Fruit fly (Drosophila melanogaster) whole organism, embryonic: ENCODE measurements around the gene CG6149.
A peak's percentile ranks its signal among the peaks of the same experiment; 100 is the strongest.

Experiments
- Ada2b ChIP-seq: fragments of 200-800 bp; sonication (Bioruptor generic); IDR thresholded peaks from 2 replicates; pipeline ENCODE4 v1.3.6; 2022; ENCODE audit warnings: missing biosample characterization, missing genetic modification characterization
- Antp ChIP-seq: fragments of 200-800 bp; sonication (Bioruptor generic); optimal IDR thresholded peaks from 3 replicates; lab custom pipeline; 2016; ENCODE audit warnings: missing biosample characterization, missing genetic modification characterization
- CG10431 ChIP-seq: fragments of 200-800 bp; sonication (Bioruptor generic); optimal IDR thresholded peaks from 3 replicates; lab custom pipeline; 2018; ENCODE audit warnings: missing biosample characterization, mild to moderate bottlenecking, missing genetic modification characterization
- CG1233 ChIP-seq: fragments of 200-800 bp; sonication (Bioruptor generic); optimal IDR thresholded peaks from 4 replicates; lab custom pipeline; 2018; ENCODE audit warnings: missing biosample characterization, mild to moderate bottlenecking, missing genetic modification characterization
- CG12659 ChIP-seq: fragments of 200-800 bp; sonication (Bioruptor generic); optimal IDR thresholded peaks from 3 replicates; lab custom pipeline; 2017; ENCODE audit warnings: mild to moderate bottlenecking, missing biosample characterization, missing genetic modification reagents, missing genetic modification characterization
- CG14050 ChIP-seq: fragments of 200-800 bp; sonication (Bioruptor generic); IDR thresholded peaks from 3 replicates; pipeline ENCODE4 v1.3.6; 2022; ENCODE audit warnings: missing biosample characterization, missing genetic modification characterization
- CG14667 ChIP-seq: fragments of 200-800 bp; sonication (Bioruptor generic); IDR thresholded peaks from 2 replicates; pipeline ENCODE4 v1.3.6; 2022; ENCODE audit warnings: missing biosample characterization, missing genetic modification characterization
- CG14965 ChIP-seq: fragments of 200-800 bp; sonication (Bioruptor generic); optimal IDR thresholded peaks from 2 replicates; lab custom pipeline; 2016; ENCODE audit warnings: missing biosample characterization, missing genetic modification characterization, borderline replicate concordance
- CG17328 ChIP-seq: fragments of 200-800 bp; sonication (Bioruptor generic); IDR thresholded peaks from 2 replicates; pipeline ENCODE4 v1.3.6; 2022; ENCODE audit warnings: missing biosample characterization, missing genetic modification characterization
- CG17912 ChIP-seq: fragments of 200-800 bp; sonication (Bioruptor generic); optimal IDR thresholded peaks from 2 replicates; lab custom pipeline; 2018; ENCODE audit warnings: missing biosample characterization, mild to moderate bottlenecking, missing genetic modification characterization
- CG18262 ChIP-seq: fragments of 200-800 bp; optimal IDR thresholded peaks from 3 replicates; lab custom pipeline; 2019; ENCODE audit warnings: missing biosample characterization, mild to moderate bottlenecking, missing genetic modification characterization, moderate library complexity
- CG2712 ChIP-seq: fragments of 200-800 bp; optimal IDR thresholded peaks from 3 replicates; lab custom pipeline; 2019; ENCODE audit warnings: missing biosample characterization, mild to moderate bottlenecking, missing genetic modification characterization, moderate library complexity
- CG31224 ChIP-seq: fragments of 200-800 bp; sonication (Bioruptor generic); IDR thresholded peaks from 2 replicates; pipeline ENCODE4 v1.3.6; 2022; ENCODE audit warnings: missing biosample characterization, missing genetic modification characterization
- CG4328 ChIP-seq: fragments of 200-800 bp; sonication (Bioruptor generic); optimal IDR thresholded peaks from 3 replicates; lab custom pipeline; 2017; ENCODE audit warnings: missing biosample characterization, missing genetic modification reagents, missing genetic modification characterization
- CG4404 ChIP-seq: fragments of 200-800 bp; sonication (Bioruptor generic); IDR thresholded peaks from 2 replicates; pipeline ENCODE4 v1.3.6; 2022; ENCODE audit warnings: missing biosample characterization, missing genetic modification characterization
- CG4820 ChIP-seq: fragments of 200-800 bp; sonication (Bioruptor generic); optimal IDR thresholded peaks from 3 replicates; lab custom pipeline; 2016; ENCODE audit warnings: missing biosample characterization, missing genetic modification characterization
- CG5180 ChIP-seq: fragments of 200-800 bp; sonication (Bioruptor generic); optimal IDR thresholded peaks from 3 replicates; lab custom pipeline; 2017; ENCODE audit warnings: missing biosample characterization, missing genetic modification characterization, mild to moderate bottlenecking, moderate library complexity, missing genetic modification reagents
- CG6683 ChIP-seq: fragments of 200-800 bp; sonication (Bioruptor generic); optimal IDR thresholded peaks from 2 replicates; lab custom pipeline; 2017; ENCODE audit warnings: missing biosample characterization, mild to moderate bottlenecking, missing genetic modification characterization, missing genetic modification reagents
- CG7357 ChIP-seq: fragments of 200-800 bp; sonication (Bioruptor generic); IDR thresholded peaks from 3 replicates; pipeline ENCODE4 v1.3.6; 2022; ENCODE audit warnings: missing biosample characterization, missing genetic modification characterization
- CG9932 ChIP-seq: fragments of 200-800 bp; sonication (Bioruptor generic); IDR thresholded peaks from 2 replicates; pipeline ENCODE4 v1.3.6; 2022; ENCODE audit warnings: missing biosample characterization, missing genetic modification characterization
- D ChIP-seq, 2 experiments: fragments of 200-800 bp in 1 of 2; fragments of >200 bp in 1 of 2; sonication (Bioruptor generic) in 1 of 2; optimal IDR thresholded peaks; 2 replicates in 1 of 2; 3 replicates in 1 of 2; lab custom pipeline; 2017; ENCODE audit warnings: mild to moderate bottlenecking in 1 of 2, missing biosample characterization in 1 of 2, missing genetic modification characterization in 1 of 2, missing genetic modification reagents in 1 of 2
- Dip2 ChIP-seq: fragments of 200-800 bp; sonication (Bioruptor generic); IDR thresholded peaks from 2 replicates; pipeline ENCODE4 v1.3.6; 2022; ENCODE audit warnings: missing biosample characterization, missing genetic modification characterization
- Gsc ChIP-seq: fragments of 200-800 bp; sonication (Bioruptor generic); IDR thresholded peaks from 2 replicates; pipeline ENCODE4 v1.3.6; 2022; ENCODE audit warnings: missing biosample characterization, missing genetic modification characterization
- MBD-R2 ChIP-seq: fragments of 200-800 bp; sonication (Bioruptor generic); IDR thresholded peaks from 2 replicates; pipeline ENCODE4 v1.3.6; 2022; ENCODE audit warnings: missing biosample characterization, missing genetic modification characterization
- Nf-YC ChIP-seq: fragments of 200-800 bp; optimal IDR thresholded peaks from 3 replicates; lab custom pipeline; 2019; ENCODE audit warnings: missing biosample characterization, mild to moderate bottlenecking, missing genetic modification characterization, moderate library complexity
- Vsx1 ChIP-seq: fragments of 200-800 bp; sonication (Bioruptor generic); optimal IDR thresholded peaks from 2 replicates; lab custom pipeline; 2017; ENCODE audit warnings: missing biosample characterization, mild to moderate bottlenecking, missing genetic modification characterization, missing genetic modification reagents
- ash1 ChIP-seq: fragments of 200-800 bp; sonication (Bioruptor generic); optimal IDR thresholded peaks from 2 replicates; lab custom pipeline; 2018; ENCODE audit warnings: missing biosample characterization, mild to moderate bottlenecking, missing genetic modification characterization
- ato ChIP-seq: fragments of 200-800 bp; sonication (Bioruptor generic); IDR thresholded peaks from 2 replicates; pipeline ENCODE4 v1.3.6; 2022; ENCODE audit warnings: missing biosample characterization, missing genetic modification characterization; ENCODE audit not compliant: partially characterized antibody
- bcd ChIP-seq: fragments of 200-800 bp; sonication (Bioruptor generic); optimal IDR thresholded peaks from 2 replicates; lab custom pipeline; 2017; ENCODE audit warnings: missing biosample characterization, mild to moderate bottlenecking, missing genetic modification characterization
- dmrt99B ChIP-seq: fragments of 200-800 bp; sonication (Bioruptor generic); optimal IDR thresholded peaks from 2 replicates; lab custom pipeline; 2018; ENCODE audit warnings: missing biosample characterization, mild to moderate bottlenecking, missing genetic modification characterization, moderate library complexity
- dpn ChIP-seq, 2 experiments: fragments of 200-800 bp; sonication (Bioruptor generic); optimal IDR thresholded peaks; 3 replicates each; lab custom pipeline; 2016; ENCODE audit warnings: missing biosample characterization in 2 of 2, missing genetic modification characterization in 2 of 2
- dysf ChIP-seq: fragments of 200-800 bp; sonication (Bioruptor generic); IDR thresholded peaks from 3 replicates; pipeline ENCODE4 v1.3.6; 2022; ENCODE audit warnings: missing biosample characterization, missing genetic modification characterization
- fd64A ChIP-seq: fragments of 200-800 bp; sonication (Bioruptor generic); optimal IDR thresholded peaks from 3 replicates; lab custom pipeline; 2018; ENCODE audit warnings: missing biosample characterization, mild to moderate bottlenecking, missing genetic modification characterization
- fd96Cb ChIP-seq: fragments of 200-800 bp; sonication (Bioruptor generic); optimal IDR thresholded peaks from 2 replicates; lab custom pipeline; 2018; ENCODE audit warnings: missing biosample characterization, mild to moderate bottlenecking, missing genetic modification characterization, moderate library complexity
- hkb ChIP-seq, 2 experiments: fragments of 200-800 bp in 1 of 2; fragments of >200 bp in 1 of 2; sonication (Bioruptor generic) in 1 of 2; IDR thresholded peaks in 1 of 2; optimal IDR thresholded peaks in 1 of 2; 2 replicates each; pipeline versions ENCODE4 v1.3.6 to Lab custom; 2017 to 2022; ENCODE audit warnings: missing biosample characterization in 1 of 2, missing genetic modification characterization in 1 of 2
- klu ChIP-seq: fragments of 200-800 bp; sonication (Bioruptor generic); IDR thresholded peaks from 2 replicates; pipeline ENCODE4 v1.3.6; 2022; ENCODE audit warnings: missing biosample characterization, missing genetic modification characterization
- knrl ChIP-seq: fragments of 200-800 bp; sonication (Bioruptor generic); IDR thresholded peaks from 3 replicates; pipeline ENCODE4 v1.3.6; 2022; ENCODE audit warnings: missing biosample characterization, missing genetic modification characterization; ENCODE audit not compliant: partially characterized antibody
- luna ChIP-seq: fragments of 200-800 bp; sonication (Bioruptor generic); optimal IDR thresholded peaks from 2 replicates; lab custom pipeline; 2016; ENCODE audit warnings: missing biosample characterization, missing genetic modification characterization
- nerfin-2 ChIP-seq: fragments of 200-800 bp; sonication (Bioruptor generic); IDR thresholded peaks from 2 replicates; pipeline ENCODE4 v1.3.6; 2022; ENCODE audit warnings: missing biosample characterization, missing genetic modification characterization; ENCODE audit not compliant: partially characterized antibody
- nom ChIP-seq: fragments of 200-800 bp; sonication (Bioruptor generic); optimal IDR thresholded peaks from 2 replicates; lab custom pipeline; 2017; ENCODE audit warnings: missing biosample characterization, missing genetic modification characterization, mild to moderate bottlenecking, moderate library complexity, missing genetic modification reagents
- org-1 ChIP-seq: fragments of 200-800 bp; sonication (Bioruptor generic); optimal IDR thresholded peaks from 2 replicates; lab custom pipeline; 2017; ENCODE audit warnings: missing biosample characterization, missing genetic modification characterization
- pan ChIP-seq, 4 experiments: fragments of >200 bp in 3 of 4; fragments of 200-800 bp in 1 of 4; sonication (Bioruptor generic) in 1 of 4; optimal IDR thresholded peaks in 3 of 4; IDR thresholded peaks in 1 of 4; 2 replicates each; pipeline versions ENCODE4 v1.3.6 to Lab custom; 2017 to 2022; ENCODE audit warnings: missing biosample characterization in 2 of 4, missing genetic modification characterization in 2 of 4, mixed read lengths in 1 of 4
- salm ChIP-seq: fragments of 200-800 bp; sonication (Bioruptor generic); optimal IDR thresholded peaks from 2 replicates; lab custom pipeline; 2018; ENCODE audit warnings: missing biosample characterization, mild to moderate bottlenecking, missing genetic modification characterization
- slou ChIP-seq: fragments of 200-800 bp; sonication (Bioruptor generic); optimal IDR thresholded peaks from 3 replicates; lab custom pipeline; 2016; ENCODE audit warnings: missing biosample characterization, missing genetic modification characterization
- twi ChIP-seq: fragments of 200-800 bp; optimal IDR thresholded peaks from 2 replicates; lab custom pipeline; 2019; ENCODE audit warnings: missing biosample characterization, mild to moderate bottlenecking, missing genetic modification characterization, moderate library complexity
- wek ChIP-seq: fragments of 200-800 bp; sonication (Bioruptor generic); optimal IDR thresholded peaks from 3 replicates; lab custom pipeline; 2018; ENCODE audit warnings: missing biosample characterization, mild to moderate bottlenecking, missing genetic modification characterization, moderate library complexity
- zen ChIP-seq: fragments of 200-800 bp; sonication (Bioruptor generic); optimal IDR thresholded peaks from 3 replicates; lab custom pipeline; 2018; ENCODE audit warnings: missing biosample characterization, mild to moderate bottlenecking, missing genetic modification characterization, moderate library complexity

CG6149 gene

dm6 chr3L:11398484-11399088 is 36.7 kb downstream of the CG6149 start (continued):
- TF ChIP-seq zen (tag; lab: Kevin White, UChicago) (no peak), Gsc (GFP tag; lab: Robert Waterston, UW) (no peak), dmrt99B (tag; lab: Kevin White, UChicago) (peak; percentile 68), pan (optimal IDR thresholded peaks at IDR 0.05; lab: Kevin White, UChicago) (no peak), pan (GFP tag; optimal IDR thresholded peaks at IDR 0.05 in 1 of 2, IDR thresholded peaks at IDR 0.05 in 1 of 2) (peak in 1 of 2 experiments; percentile 33), slou (GFP tag; lab: Kevin White, UChicago) (no peak), nerfin-2 (GFP tag; lab: Robert Waterston, UW) (no peak), CG18262 (tag; lab: Kevin White, UChicago) (peak; percentile 86), Nf-YC (tag; lab: Kevin White, UChicago) (peak; percentile 8), CG4328 (GFP tag; lab: Kevin White, UChicago) (peak; percentile 19), Vsx1 (no peak), CG1233 (GFP tag; lab: Kevin White, UChicago) (no peak), CG14965 (GFP tag; lab: Kevin White, UChicago) (no peak), knrl (GFP tag; lab: Robert Waterston, UW) (no peak), CG17328 (GFP tag; lab: Robert Waterston, UW) (no peak), hkb (optimal IDR thresholded peaks at IDR 0.05; lab: Kevin White, UChicago) (no peak), hkb (GFP tag; IDR thresholded peaks at IDR 0.05; lab: Robert Waterston, UW) (peak; percentile 49), Antp (GFP tag; lab: Kevin White, UChicago) (no peak), CG17912 (GFP tag; lab: Kevin White, UChicago) (no peak), klu (GFP tag; lab: Robert Waterston, UW) (peak; percentile 14; the same call in 1 of the 2 replicates), CG5180 (GFP tag; lab: Kevin White, UChicago) (peak; percentile 21), dysf (GFP tag; lab: Robert Waterston, UW) (peak; percentile 74), Dip2 (GFP tag; lab: Robert Waterston, UW) (no peak), salm (tag; lab: Kevin White, UChicago) (peak; percentile 34), fd64A (GFP tag; lab: Kevin White, UChicago) (no peak), CG4404 (0 out of 2 replicates have a peak, but pooled peaks have one; percentile 20), CG7357 (peak; percentile 57; the same call in 2 of the 3 replicates), CG9932 (no peak), ato (GFP tag; lab: Robert Waterston, UW) (no peak), CG31224 (GFP tag; lab: Robert Waterston, UW) (no peak), Ada2b (0 out of 2 replicates have a peak, but pooled peaks have one; percentile 16), D (optimal IDR thresholded peaks at IDR 0.05; lab: Kevin White, UChicago) (no peak), D (GFP tag; optimal IDR thresholded peaks at IDR 0.05; lab: Kevin White, UChicago) (peak; percentile 59), dpn (GFP tag; optimal IDR thresholded peaks at IDR 0.05; lab: Kevin White, UChicago) (peak in 1 of 2 experiments; percentile 26), org-1 (peak; percentile 40), MBD-R2 (no peak), fd96Cb (peak; percentile 67), CG6683 (peak; percentile 37), luna (GFP tag; lab: Kevin White, UChicago) (no peak), ash1 (GFP tag; lab: Kevin White, UChicago) (no peak), twi (tag; lab: Kevin White, UChicago) (no peak), CG14667 (GFP tag; lab: Robert Waterston, UW) (0 out of 2 replicates have a peak, but pooled peaks have one; percentile 19), wek (GFP tag; lab: Kevin White, UChicago) (no peak), bcd (peak; percentile 48), CG2712 (peak; percentile 89), CG4820 (GFP tag; lab: Kevin White, UChicago) (peak; percentile 34), CG14050 (GFP tag; lab: Robert Waterston, UW) (peak; percentile 8; the same call in 1 of the 3 replicates), nom (GFP tag; lab: Kevin White, UChicago) (no peak), CG10431 (GFP tag; lab: Kevin White, UChicago) (peak; percentile 7), CG12659 (peak; percentile 54)
